Worm (Caenorhabditis elegans): ENCODE measurements around the gene luc-7L.

luc-7L gene

DNA sequence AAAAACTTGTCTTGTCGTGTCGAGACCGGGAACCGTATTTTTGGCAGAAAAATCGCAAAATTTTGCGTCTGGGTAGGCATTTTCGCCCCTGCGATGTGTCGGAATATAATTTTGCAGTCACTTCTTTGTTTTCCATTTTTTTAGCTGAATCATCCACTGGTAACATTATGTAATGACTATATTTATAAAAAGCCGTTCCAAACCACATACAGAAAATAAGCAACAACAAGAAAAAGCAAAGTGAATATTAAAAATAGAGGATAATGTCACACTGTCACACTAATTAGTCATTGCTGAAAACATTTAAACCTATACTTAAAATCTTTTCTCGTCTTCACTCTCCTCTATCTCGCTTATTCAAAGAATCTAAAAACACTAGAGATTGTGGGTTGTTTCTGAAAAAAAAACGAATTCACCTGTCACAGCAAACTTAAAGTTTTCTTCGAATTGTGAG, 2.0 kb upstream of the luc-7L start, which contains the start of gene sre-1:
sre-1 (plus strand) TSS at position 404 of the 454 bp plus-strand sequence.
- TF ChIP-seq nhr-11 (tag; optimal IDR thresholded peaks at IDR 0.05): no peak
- no peak for TF ChIP-seq daf-12 (tag; optimal IDR thresholded peaks at IDR 0.05)
- no peak for TF ChIP-seq nhr-237 (tag; optimal IDR thresholded peaks at IDR 0.05)
- TF ChIP-seq zag-1 (tag; optimal IDR thresholded peaks at IDR 0.05): no peak
- no peak for TF ChIP-seq ceh-28 (tag; optimal IDR thresholded peaks at IDR 0.05)
- no peak for TF ChIP-seq nhr-43 (tag; optimal IDR thresholded peaks at IDR 0.05; ENCODE audit: poor library complexity, severe bottlenecking)
- no peak for TF ChIP-seq ceh-9 (tag; optimal IDR thresholded peaks at IDR 0.05)
- TF ChIP-seq ceh-16 (tag; optimal IDR thresholded peaks at IDR 0.05): no peak
- TF ChIP-seq fkh-10 (GFP tag; optimal IDR thresholded peaks at IDR 0.05): no peak
- no peak for TF ChIP-seq eor-1 (tag; optimal IDR thresholded peaks at IDR 0.05)
- no peak for TF ChIP-seq tbx-2 (tag; optimal IDR thresholded peaks at IDR 0.05)
- TF ChIP-seq egl-5 (tag; optimal IDR thresholded peaks at IDR 0.05): no peak
- no peak for TF ChIP-seq nhr-23 (tag; optimal IDR thresholded peaks at IDR 0.05)
- no peak for TF ChIP-seq elt-3 (tag; optimal IDR thresholded peaks at IDR 0.05)
- TF ChIP-seq ztf-11 (tag; optimal IDR thresholded peaks at IDR 0.05): no peak
- no peak for TF ChIP-seq pqm-1 (tag; optimal IDR thresholded peaks at IDR 0.05)
- no peak for TF ChIP-seq lin-39 (tag; optimal IDR thresholded peaks at IDR 0.05)

- TF ChIP-seq ama-1 (optimal IDR thresholded peaks at IDR 0.05) (peak; percentile 51), nhr-76 (tag; optimal IDR thresholded peaks at IDR 0.05) (no peak), nhr-11 (tag; optimal IDR thresholded peaks at IDR 0.05) (no peak), elt-2 (tag; optimal IDR thresholded peaks at IDR 0.05) (peak; percentile 35), snpc-4 (tag; optimal IDR thresholded peaks at IDR 0.05) (no peak), R02D3.7 (tag; optimal IDR thresholded peaks at IDR 0.05) (peak; percentile 29), nhr-43 (tag; optimal IDR thresholded peaks at IDR 0.05; ENCODE audit: poor library complexity, severe bottlenecking) (peak; percentile 73), nfya-1 (tag; optimal IDR thresholded peaks at IDR 0.05; ENCODE audit: insufficient read depth) (peak; percentile 61), hmg-11 (tag; optimal IDR thresholded peaks at IDR 0.05) (peak; percentile 65), lin-39 (tag; optimal IDR thresholded peaks at IDR 0.05) (peak; percentile 70), zag-1 (tag; optimal IDR thresholded peaks at IDR 0.05) (no peak), nhr-67 (tag; optimal IDR thresholded peaks at IDR 0.05) (peak; percentile 33), unc-62 (GFP tag; optimal IDR thresholded peaks at IDR 0.05) (no peak), ceh-9 (tag; optimal IDR thresholded peaks at IDR 0.05) (no peak), ceh-82 (tag; optimal IDR thresholded peaks at IDR 0.05) (peak; percentile 27), ceh-28 (tag; optimal IDR thresholded peaks at IDR 0.05) (peak; percentile 17), elt-1 (tag; optimal IDR thresholded peaks at IDR 0.05) (no peak)
Observed at ce11 chrII:7708540-7708939, 1.3 kb upstream of the luc-7L start, which contains the start of gene B0495.9. Gene B0495.9, minus strand, starts transcription at chrII:7708710.

ce11 chrII:7705152-7705551, 2.1 kb downstream of the luc-7L start, which contains the start of gene B0495.7:
Gene B0495.7, minus strand, starts transcription at chrII:7705233.
- TF ChIP-seq pqm-1 (tag; optimal IDR thresholded peaks at IDR 0.05) (peak; percentile 65), unc-39 (tag; optimal IDR thresholded peaks at IDR 0.05) (no peak), nhr-11 (tag; optimal IDR thresholded peaks at IDR 0.05) (no peak), pha-4 (tag; optimal IDR thresholded peaks at IDR 0.05) (peak; percentile 25), nfya-1 (tag; optimal IDR thresholded peaks at IDR 0.05; ENCODE audit: insufficient read depth) (no peak), elt-2 (tag; optimal IDR thresholded peaks at IDR 0.05) (peak; percentile 69)

ce11 chrII:7704387-7704786, 2.9 kb downstream of the luc-7L start:
- no peak for TF ChIP-seq ceh-82 (tag; optimal IDR thresholded peaks at IDR 0.05)
- no peak for TF ChIP-seq pha-4 (tag; optimal IDR thresholded peaks at IDR 0.05)
- TF ChIP-seq ceh-16 (tag; optimal IDR thresholded peaks at IDR 0.05): no peak

ce11 chrII:7699009-7699408, 8.3 kb downstream of the luc-7L start, which contains the start of the genes moa-2 and cdk-11.1:
Gene moa-2, minus strand, starts transcription at chrII:7699033.
Gene cdk-11.1, plus strand, starts transcription at chrII:7699235.
- TF ChIP-seq nhr-237 (tag; optimal IDR thresholded peaks at IDR 0.05) (no peak), unc-62 (GFP tag; optimal IDR thresholded peaks at IDR 0.05) (no peak), snpc-4 (tag; optimal IDR thresholded peaks at IDR 0.05) (no peak), ZK546.5 (tag; optimal IDR thresholded peaks at IDR 0.05) (no peak), unc-39 (tag; optimal IDR thresholded peaks at IDR 0.05) (no peak), elt-3 (tag; optimal IDR thresholded peaks at IDR 0.05) (no peak), eor-1 (tag; optimal IDR thresholded peaks at IDR 0.05) (no peak), nfya-1 (tag; optimal IDR thresholded peaks at IDR 0.05; ENCODE audit: insufficient read depth) (peak; percentile 49), elt-2 (tag; optimal IDR thresholded peaks at IDR 0.05) (peak; percentile 22), pha-4 (tag; optimal IDR thresholded peaks at IDR 0.05) (peak; percentile 56), lsy-12 (tag; optimal IDR thresholded peaks at IDR 0.05) (no peak)

Measured in whole organism, L3 larva.